Fruit fly (Drosophila melanogaster): ENCODE data around the gene Doc3.
A peak's percentile ranks its signal among the peaks of the same experiment; 100 is the strongest.

The Doc3 gene

DNA sequence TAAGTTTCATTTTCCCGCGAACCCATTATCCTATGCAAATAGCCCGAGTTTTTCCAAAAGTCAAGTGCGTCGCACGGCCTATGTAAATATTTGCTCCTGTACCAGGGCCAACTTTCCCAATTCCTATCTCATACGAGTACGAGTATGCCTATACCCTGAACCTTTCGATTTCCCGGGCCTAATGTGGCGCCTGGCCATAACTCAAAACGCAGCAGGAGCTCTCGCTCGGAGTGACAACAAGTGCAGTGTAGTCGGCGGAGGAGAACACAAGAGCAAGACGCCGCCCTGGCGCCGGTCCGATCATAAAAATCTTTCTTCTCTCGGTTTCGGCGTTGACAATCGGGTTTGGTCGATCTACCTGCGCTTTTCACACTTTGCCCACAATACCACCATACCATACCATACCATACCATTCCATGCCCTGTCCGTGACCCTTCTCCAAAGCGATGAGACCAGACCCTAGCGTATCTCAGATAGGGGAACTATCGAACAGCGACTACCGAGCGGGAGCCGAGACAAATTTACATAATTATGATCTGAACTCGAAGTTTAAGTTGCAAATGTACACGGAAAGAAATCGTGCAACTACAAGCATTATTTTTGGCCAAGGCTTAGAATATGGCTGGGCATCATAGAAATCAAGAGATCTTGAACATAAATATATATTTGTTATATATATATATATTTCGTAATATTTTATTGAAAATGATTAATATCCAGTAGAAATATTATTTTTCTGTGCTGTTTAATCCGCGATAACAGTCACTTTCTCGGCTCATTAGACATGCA, 37.4 kb downstream of the Doc3 start (continued):
- TF ChIP-seq phol (tag; optimal IDR thresholded peaks at IDR 0.05) = peak; percentile 69
- TF ChIP-seq C15 (GFP tag; IDR thresholded peaks at IDR 0.05) = no peak
- TF ChIP-seq zfh2 (GFP tag; optimal IDR thresholded peaks at IDR 0.05) = no peak
- no peak for TF ChIP-seq dm (GFP tag; optimal IDR thresholded peaks at IDR 0.05)
- peak in 1 of 2 experiments; percentile 25 for TF ChIP-seq Eip74EF (GFP tag; optimal IDR thresholded peaks at IDR 0.05)
- no peak for TF ChIP-seq CG13894 (tag; optimal IDR thresholded peaks at IDR 0.05)
- no peak for TF ChIP-seq B-H2 (GFP tag; optimal IDR thresholded peaks at IDR 0.05)
- no peak for TF ChIP-seq CG17612 (GFP tag; IDR thresholded peaks at IDR 0.05)
- TF ChIP-seq CG8478 (optimal IDR thresholded peaks at IDR 0.05) = no peak
- no peak for TF ChIP-seq CG8290 (GFP tag; optimal IDR thresholded peaks at IDR 0.05)
- TF ChIP-seq CG8290 (tag; optimal IDR thresholded peaks at IDR 0.05) = no peak
- no peak for TF ChIP-seq CG12942 (GFP tag; optimal IDR thresholded peaks at IDR 0.05)
- TF ChIP-seq CG6813 (GFP tag; optimal IDR thresholded peaks at IDR 0.05) = peak; percentile 8
- peak; percentile 76 for TF ChIP-seq zen (tag; optimal IDR thresholded peaks at IDR 0.05)
- no peak for TF ChIP-seq sr (GFP tag; IDR thresholded peaks at IDR 0.05)
- TF ChIP-seq TFAM (GFP tag; optimal IDR thresholded peaks at IDR 0.05) = no peak
- TF ChIP-seq knrl (GFP tag; IDR thresholded peaks at IDR 0.05; ENCODE audit: partially characterized antibody) = no peak
- no peak for TF ChIP-seq kay (GFP tag; optimal IDR thresholded peaks at IDR 0.05)
- TF ChIP-seq ara (GFP tag; IDR thresholded peaks at IDR 0.05) = peak; percentile 55; the same call in 1 of the 2 replicates
- TF ChIP-seq CG16813 (GFP tag; IDR thresholded peaks at IDR 0.05; ENCODE audit: partially characterized antibody) = no peak
- TF ChIP-seq CG10959 (GFP tag; IDR thresholded peaks at IDR 0.05) = peak; percentile 52; the same call in 1 of the 2 replicates
- no peak for TF ChIP-seq usp (GFP tag; optimal IDR thresholded peaks at IDR 0.05)
- peak; percentile 3 for TF ChIP-seq CG13775 (GFP tag; optimal IDR thresholded peaks at IDR 0.05)
- peak; percentile 55 for TF ChIP-seq CG12391 (tag; optimal IDR thresholded peaks at IDR 0.05)
- TF ChIP-seq ERR (GFP tag; optimal IDR thresholded peaks at IDR 0.05) = no peak
- peak; percentile 24 for TF ChIP-seq CG9727 (GFP tag; optimal IDR thresholded peaks at IDR 0.05)
- TF ChIP-seq odd (GFP tag; optimal IDR thresholded peaks at IDR 0.05) = peak; percentile 52
- TF ChIP-seq CG31441 (GFP tag; IDR thresholded peaks at IDR 0.05) = peak; percentile 70
- peak; percentile 55 for TF ChIP-seq Sox102F (GFP tag; optimal IDR thresholded peaks at IDR 0.05)
- TF ChIP-seq sc (optimal IDR thresholded peaks at IDR 0.05) = no peak
- TF ChIP-seq sc (GFP tag; optimal IDR thresholded peaks at IDR 0.05) = peak; percentile 49
- no peak for TF ChIP-seq repo (GFP tag; optimal IDR thresholded peaks at IDR 0.05)
- TF ChIP-seq p53 (GFP tag; optimal IDR thresholded peaks at IDR 0.05) = no peak
- no peak for TF ChIP-seq chinmo (GFP tag; IDR thresholded peaks at IDR 0.05; ENCODE audit: partially characterized antibody)
- TF ChIP-seq sim (GFP tag; IDR thresholded peaks at IDR 0.05) = no peak
- TF ChIP-seq btn (GFP tag; optimal IDR thresholded peaks at IDR 0.05) = no peak
- TF ChIP-seq E2f2 (GFP tag; IDR thresholded peaks at IDR 0.05) = no peak
- no peak for TF ChIP-seq Hmx (GFP tag; optimal IDR thresholded peaks at IDR 0.05)
- TF ChIP-seq Sry-δ (GFP tag; optimal IDR thresholded peaks at IDR 0.05) = no peak
- TF ChIP-seq grn (GFP tag; optimal IDR thresholded peaks at IDR 0.05) = no peak
- no peak for TF ChIP-seq CG8944 (GFP tag; optimal IDR thresholded peaks at IDR 0.05)
- no peak for TF ChIP-seq CG3726 (GFP tag; IDR thresholded peaks at IDR 0.05)
- TF ChIP-seq Tbp (GFP tag; optimal IDR thresholded peaks at IDR 0.05) = no peak
- TF ChIP-seq pzg (GFP tag; optimal IDR thresholded peaks at IDR 0.05) = no peak
- TF ChIP-seq CG11504 (tag; optimal IDR thresholded peaks at IDR 0.05) = peak; percentile 64
- TF ChIP-seq CG18262 (tag; optimal IDR thresholded peaks at IDR 0.05) = peak; percentile 75
- TF ChIP-seq CG6689 (GFP tag; IDR thresholded peaks at IDR 0.05) = peak; percentile 60
- no peak for TF ChIP-seq maf-S (GFP tag; optimal IDR thresholded peaks at IDR 0.05)
- TF ChIP-seq Kr (GFP tag; optimal IDR thresholded peaks at IDR 0.05) = peak; percentile 55
- TF ChIP-seq dmrt11E (tag; optimal IDR thresholded peaks at IDR 0.05) = peak; percentile 80
- no peak for TF ChIP-seq mam (GFP tag; optimal IDR thresholded peaks at IDR 0.05)

Measured in whole organism, embryonic.